ENCODE assay signal across 2 fruit fly cellular contexts in the genomic region with DNA sequence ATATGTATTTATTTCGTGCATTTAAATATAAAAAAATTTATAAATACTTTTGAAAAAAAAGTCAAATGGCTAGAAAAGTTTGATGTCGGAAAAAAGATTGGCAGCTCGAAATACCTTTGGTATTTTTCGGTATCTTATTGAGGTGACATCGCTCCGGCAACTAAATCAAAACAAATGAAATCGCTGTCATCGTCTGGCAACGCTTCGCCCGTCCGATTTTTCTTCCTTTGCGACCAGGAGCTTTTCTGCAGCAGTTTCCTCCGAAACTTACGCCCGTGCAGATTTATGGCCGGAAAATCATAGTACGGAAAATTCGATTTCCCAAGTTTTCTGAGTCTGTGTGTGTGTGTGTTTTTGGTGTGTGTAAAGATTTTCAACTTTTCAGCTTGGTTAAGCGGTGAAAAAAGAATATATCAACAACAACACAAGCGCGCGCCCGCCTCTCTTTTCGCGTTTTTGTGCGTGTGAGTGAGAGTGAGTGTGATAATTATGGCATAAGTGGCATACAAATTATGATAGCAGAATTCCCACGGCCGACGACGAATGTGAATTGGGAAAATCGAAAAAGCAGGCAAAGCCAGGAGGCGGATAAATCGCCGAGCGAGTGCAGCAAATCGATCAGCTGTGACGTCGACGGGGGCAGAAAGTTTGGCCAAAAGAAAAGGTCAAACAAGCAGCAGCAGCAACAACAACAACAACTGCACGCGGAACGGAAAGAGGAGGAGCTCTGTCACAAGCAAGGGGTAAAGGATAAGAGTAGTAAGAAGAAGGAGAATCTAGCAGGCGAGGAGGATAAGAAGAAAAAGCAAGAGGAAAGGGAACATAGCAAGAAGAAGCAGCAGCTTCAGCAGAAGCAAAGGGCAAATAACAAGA.
TF ChIP-seq lines count a peak whose summit lies in the region.

TSS of gene CG32425 (plus strand) at position 200 of the 873 bp plus-strand sequence.

TF ChIP-seq in whole organism, adult, 20 proteins besides CTCF, POLR2A, EP300 and RAD21 (continued from another document):
- no peak for TF ChIP-seq pad (GFP tag; optimal IDR thresholded peaks at IDR 0.05; lab: Kevin White, UChicago)
- TF ChIP-seq bab1 (GFP tag; optimal IDR thresholded peaks at IDR 0.05; lab: Kevin White, UChicago): no peak
- peak; percentile 31 for TF ChIP-seq CG7101 (tag; optimal IDR thresholded peaks at IDR 0.05; lab: Kevin White, UChicago)
- TF ChIP-seq CG7045 (GFP tag; optimal IDR thresholded peaks at IDR 0.05; lab: Kevin White, UChicago): no peak

TF ChIP-seq in whole organism, embryonic, 481 proteins besides CTCF, POLR2A, EP300 and RAD21 (continued from another document and continues in another):
- no peak for TF ChIP-seq Nf-YA (GFP tag; IDR thresholded peaks at IDR 0.05; lab: Robert Waterston, UW)
- TF ChIP-seq grau (tag; optimal IDR thresholded peaks at IDR 0.05; lab: Kevin White, UChicago): peak; percentile 8
- TF ChIP-seq Oli (tag; optimal IDR thresholded peaks at IDR 0.05; lab: Kevin White, UChicago): no peak
- TF ChIP-seq Atf-2 (GFP tag; optimal IDR thresholded peaks at IDR 0.05; lab: Kevin White, UChicago): no peak
- TF ChIP-seq Adf1 (GFP tag; IDR thresholded peaks at IDR 0.05; lab: Robert Waterston, UW): no peak; the same call in 1 of the 2 replicates
- TF ChIP-seq CG8478 (optimal IDR thresholded peaks at IDR 0.05; lab: Kevin White, UChicago): no peak
- peak; percentile 13 for TF ChIP-seq CG34376 (GFP tag; optimal IDR thresholded peaks at IDR 0.05; lab: Kevin White, UChicago)
- no peak for TF ChIP-seq org-1 (GFP tag; optimal IDR thresholded peaks at IDR 0.05; lab: Kevin White, UChicago)
- TF ChIP-seq Ravus (GFP tag; IDR thresholded peaks at IDR 0.05; lab: Robert Waterston, UW): no peak
- no peak for TF ChIP-seq CG12071 (GFP tag; optimal IDR thresholded peaks at IDR 0.05; lab: Kevin White, UChicago)
- peak; percentile 68 for TF ChIP-seq row (GFP tag; IDR thresholded peaks at IDR 0.05; lab: Robert Waterston, UW)
- TF ChIP-seq Bgb (GFP tag; IDR thresholded peaks at IDR 0.05; lab: Robert Waterston, UW; ENCODE audit: partially characterized antibody): peak; percentile 22; the same call in 1 of the 2 replicates
- TF ChIP-seq gro (GFP tag; optimal IDR thresholded peaks at IDR 0.05; lab: Kevin White, UChicago): peak; percentile 36
- no peak for TF ChIP-seq HLH54F (GFP tag; optimal IDR thresholded peaks at IDR 0.05; lab: Kevin White, UChicago)
- peak; percentile 48 for TF ChIP-seq gem (tag; optimal IDR thresholded peaks at IDR 0.05; lab: Kevin White, UChicago)
- 0 out of 2 replicates have a peak, but pooled peaks have one; percentile 9 for TF ChIP-seq CG31441 (GFP tag; IDR thresholded peaks at IDR 0.05; lab: Robert Waterston, UW)
- peak; percentile 7 for TF ChIP-seq nom (GFP tag; optimal IDR thresholded peaks at IDR 0.05; lab: Kevin White, UChicago)
- TF ChIP-seq ac (GFP tag; optimal IDR thresholded peaks at IDR 0.05; lab: Kevin White, UChicago): no peak
- no peak for TF ChIP-seq CG31224 (GFP tag; IDR thresholded peaks at IDR 0.05; lab: Robert Waterston, UW)
- TF ChIP-seq unpg (GFP tag; optimal IDR thresholded peaks at IDR 0.05; lab: Kevin White, UChicago): no peak
- peak; percentile 8 for TF ChIP-seq nerfin-1 (tag; optimal IDR thresholded peaks at IDR 0.05; lab: Kevin White, UChicago)
- no peak for TF ChIP-seq Tbp (GFP tag; optimal IDR thresholded peaks at IDR 0.05; lab: Kevin White, UChicago)
- TF ChIP-seq ftz-f1 (GFP tag; optimal IDR thresholded peaks at IDR 0.05; lab: Kevin White, UChicago): no peak
- no peak for TF ChIP-seq Lim3 (GFP tag; IDR thresholded peaks at IDR 0.05; lab: Robert Waterston, UW)
- no peak for TF ChIP-seq Sry-δ (GFP tag; optimal IDR thresholded peaks at IDR 0.05; lab: Kevin White, UChicago)
- TF ChIP-seq CG14710 (tag; optimal IDR thresholded peaks at IDR 0.05; lab: Kevin White, UChicago): peak; percentile 28
- TF ChIP-seq sug (tag; optimal IDR thresholded peaks at IDR 0.05; lab: Kevin White, UChicago): peak; percentile 15
- peak; percentile 8 for TF ChIP-seq CG10654 (GFP tag; optimal IDR thresholded peaks at IDR 0.05; lab: Kevin White, UChicago)
- TF ChIP-seq Abd-B (GFP tag; optimal IDR thresholded peaks at IDR 0.05; lab: Kevin White, UChicago): no peak
- no peak for TF ChIP-seq CG13775 (GFP tag; optimal IDR thresholded peaks at IDR 0.05; lab: Kevin White, UChicago)
- no peak for TF ChIP-seq abd-A (tag; optimal IDR thresholded peaks at IDR 0.05; lab: Kevin White, UChicago)
- no peak for TF ChIP-seq sens-2 (GFP tag; IDR thresholded peaks at IDR 0.05; lab: Robert Waterston, UW)
- TF ChIP-seq CG5245 (GFP tag; optimal IDR thresholded peaks at IDR 0.05; lab: Kevin White, UChicago): no peak
- no peak for TF ChIP-seq CG10462 (GFP tag; optimal IDR thresholded peaks at IDR 0.05; lab: Kevin White, UChicago)
- TF ChIP-seq CG13296 (GFP tag; optimal IDR thresholded peaks at IDR 0.05; lab: Kevin White, UChicago): peak; percentile 6
- no peak for TF ChIP-seq CG5180 (GFP tag; optimal IDR thresholded peaks at IDR 0.05; lab: Kevin White, UChicago)
- no peak for TF ChIP-seq CG4424 (GFP tag; optimal IDR thresholded peaks at IDR 0.05; lab: Kevin White, UChicago)
- no peak for TF ChIP-seq HLH4C (GFP tag; IDR thresholded peaks at IDR 0.05; lab: Robert Waterston, UW; ENCODE audit: partially characterized antibody)
- TF ChIP-seq CG4282 (GFP tag; optimal IDR thresholded peaks at IDR 0.05; lab: Kevin White, UChicago): no peak
- no peak for TF ChIP-seq CG4617 (GFP tag; optimal IDR thresholded peaks at IDR 0.05; lab: Kevin White, UChicago; ENCODE audit: borderline replicate concordance)
- no peak for TF ChIP-seq CG1792 (GFP tag; optimal IDR thresholded peaks at IDR 0.05; lab: Kevin White, UChicago)
- TF ChIP-seq CG7357 (GFP tag; IDR thresholded peaks at IDR 0.05; lab: Robert Waterston, UW): no peak
- peak; percentile 97 for TF ChIP-seq trem (tag; optimal IDR thresholded peaks at IDR 0.05; lab: Kevin White, UChicago)
- no peak for TF ChIP-seq Dref (GFP tag; IDR thresholded peaks at IDR 0.05; lab: Robert Waterston, UW)
- TF ChIP-seq shn (GFP tag; optimal IDR thresholded peaks at IDR 0.05; lab: Kevin White, UChicago): no peak
- no peak for TF ChIP-seq NC2β (GFP tag; optimal IDR thresholded peaks at IDR 0.05; lab: Kevin White, UChicago)
- TF ChIP-seq CG1233 (GFP tag; optimal IDR thresholded peaks at IDR 0.05; lab: Kevin White, UChicago): no peak
- no peak for TF ChIP-seq maf-S (GFP tag; optimal IDR thresholded peaks at IDR 0.05; lab: Kevin White, UChicago)
- no peak for TF ChIP-seq gcm (GFP tag; optimal IDR thresholded peaks at IDR 0.05; lab: Kevin White, UChicago)
- peak; percentile 35 for TF ChIP-seq BEAF-32 (GFP tag; optimal IDR thresholded peaks at IDR 0.05; lab: Kevin White, UChicago)
- TF ChIP-seq Ssrp (tag; optimal IDR thresholded peaks at IDR 0.05; lab: Kevin White, UChicago): no peak
- TF ChIP-seq ab (GFP tag; optimal IDR thresholded peaks at IDR 0.05; lab: Kevin White, UChicago): no peak
- no peak for TF ChIP-seq kah (GFP tag; optimal IDR thresholded peaks at IDR 0.05; lab: Kevin White, UChicago)
- 0 out of 2 replicates have a peak, but pooled peaks have one; percentile 27 for TF ChIP-seq onecut (GFP tag; IDR thresholded peaks at IDR 0.05; lab: Robert Waterston, UW)
- TF ChIP-seq zen2 (GFP tag; IDR thresholded peaks at IDR 0.05; lab: Robert Waterston, UW; ENCODE audit: partially characterized antibody): no peak
- no peak for TF ChIP-seq CG12219 (GFP tag; optimal IDR thresholded peaks at IDR 0.05; lab: Kevin White, UChicago)
- TF ChIP-seq CG17359 (tag; optimal IDR thresholded peaks at IDR 0.05; lab: Kevin White, UChicago): no peak
- TF ChIP-seq CG3995 (GFP tag; optimal IDR thresholded peaks at IDR 0.05; lab: Kevin White, UChicago): peak; percentile 42
- peak; percentile 37 for TF ChIP-seq Fer1 (GFP tag; optimal IDR thresholded peaks at IDR 0.05; lab: Kevin White, UChicago)
- peak; percentile 39 for TF ChIP-seq lab (GFP tag; optimal IDR thresholded peaks at IDR 0.05; lab: Kevin White, UChicago)
- no peak for TF ChIP-seq sc (optimal IDR thresholded peaks at IDR 0.05; lab: Kevin White, UChicago)
- no peak for TF ChIP-seq sc (GFP tag; optimal IDR thresholded peaks at IDR 0.05; lab: Kevin White, UChicago)
- peak; percentile 33 for TF ChIP-seq CG10267 (tag; optimal IDR thresholded peaks at IDR 0.05; lab: Kevin White, UChicago)
- peak; percentile 64 for TF ChIP-seq Sry-β (GFP tag; optimal IDR thresholded peaks at IDR 0.05; lab: Kevin White, UChicago)
- no peak for TF ChIP-seq run (tag; optimal IDR thresholded peaks at IDR 0.05; lab: Kevin White, UChicago)
- no peak for TF ChIP-seq CG2199 (GFP tag; IDR thresholded peaks at IDR 0.05; lab: Robert Waterston, UW)
- no peak for TF ChIP-seq CG31365 (tag; optimal IDR thresholded peaks at IDR 0.05; lab: Kevin White, UChicago)
- no peak for TF ChIP-seq E2f1 (GFP tag; IDR thresholded peaks at IDR 0.05; lab: Robert Waterston, UW)
- 0 out of 4 replicates have a peak, but pooled peaks have one; percentile 26 for TF ChIP-seq Dll (GFP tag; IDR thresholded peaks at IDR 0.05; lab: Robert Waterston, UW; ENCODE audit: partially characterized antibody)
- TF ChIP-seq CG4328 (GFP tag; optimal IDR thresholded peaks at IDR 0.05; lab: Kevin White, UChicago): no peak
- peak; percentile 26 for TF ChIP-seq nmo (GFP tag; optimal IDR thresholded peaks at IDR 0.05; lab: Kevin White, UChicago)
- TF ChIP-seq CG30403 (GFP tag; optimal IDR thresholded peaks at IDR 0.05; lab: Kevin White, UChicago): peak; percentile 33
- peak; percentile 55; the same call in 2 of the 3 replicates for TF ChIP-seq CG34422 (GFP tag; IDR thresholded peaks at IDR 0.05; lab: Robert Waterston, UW)
- TF ChIP-seq Xrp1 (GFP tag; IDR thresholded peaks at IDR 0.05; lab: Robert Waterston, UW): peak; percentile 14; the same call in 1 of the 2 replicates
- TF ChIP-seq lov (optimal IDR thresholded peaks at IDR 0.05; lab: Kevin White, UChicago): no peak
- TF ChIP-seq lov (GFP tag; IDR thresholded peaks at IDR 0.05; lab: Robert Waterston, UW): no peak
- TF ChIP-seq croc (GFP tag; conservative IDR thresholded peaks at IDR 0.05; lab: Robert Waterston, UW): no peak
- no peak for TF ChIP-seq tup (GFP tag; optimal IDR thresholded peaks at IDR 0.05; lab: Kevin White, UChicago)
- 0 out of 3 replicates have a peak, but pooled peaks have one; percentile 12 for TF ChIP-seq ase (GFP tag; IDR thresholded peaks at IDR 0.05; lab: Robert Waterston, UW)
- TF ChIP-seq CG17385 (GFP tag; optimal IDR thresholded peaks at IDR 0.05; lab: Kevin White, UChicago): peak; percentile 75
- 0 out of 3 replicates have a peak, but pooled peaks have one; percentile 21 for TF ChIP-seq CG17361 (GFP tag; IDR thresholded peaks at IDR 0.05; lab: Robert Waterston, UW)
- peak; percentile 64 for TF ChIP-seq pzg (GFP tag; optimal IDR thresholded peaks at IDR 0.05; lab: Kevin White, UChicago)
- no peak for TF ChIP-seq ewg (GFP tag; optimal IDR thresholded peaks at IDR 0.05; lab: Kevin White, UChicago)
- TF ChIP-seq NK7.1 (GFP tag; optimal IDR thresholded peaks at IDR 0.05; lab: Kevin White, UChicago): no peak
- peak; percentile 47 for TF ChIP-seq gfzf (GFP tag; optimal IDR thresholded peaks at IDR 0.05; lab: Kevin White, UChicago)
- peak; percentile 30; the same call in 1 of the 2 replicates for TF ChIP-seq CG13287 (GFP tag; IDR thresholded peaks at IDR 0.05; lab: Robert Waterston, UW; ENCODE audit: partially characterized antibody)
- TF ChIP-seq Trl (optimal IDR thresholded peaks at IDR 0.05; lab: Kevin White, UChicago): peak in 1 of 2 experiments; percentile 32
- no peak for TF ChIP-seq Trl (GFP tag; optimal IDR thresholded peaks at IDR 0.05; lab: Kevin White, UChicago)
- peak; percentile 27; the same call in 1 of the 2 replicates for TF ChIP-seq unc-4 (GFP tag; IDR thresholded peaks at IDR 0.05; lab: Robert Waterston, UW; ENCODE audit: partially characterized antibody)
- no peak for TF ChIP-seq Ada2b (GFP tag; IDR thresholded peaks at IDR 0.05; lab: Robert Waterston, UW)
- TF ChIP-seq slp2 (GFP tag; optimal IDR thresholded peaks at IDR 0.05; lab: Kevin White, UChicago): no peak
- no peak for TF ChIP-seq corto (GFP tag; optimal IDR thresholded peaks at IDR 0.05; lab: Kevin White, UChicago)
- peak; percentile 45; the same call in 1 of the 2 replicates for TF ChIP-seq slbo (GFP tag; IDR thresholded peaks at IDR 0.05; lab: Robert Waterston, UW)
- no peak for TF ChIP-seq sisA (GFP tag; IDR thresholded peaks at IDR 0.05; lab: Robert Waterston, UW)
- TF ChIP-seq CG15073 (GFP tag; optimal IDR thresholded peaks at IDR 0.05; lab: Kevin White, UChicago): no peak
- TF ChIP-seq Dp (GFP tag; optimal IDR thresholded peaks at IDR 0.05; lab: Kevin White, UChicago): peak; percentile 44
- TF ChIP-seq CG15479 (GFP tag; optimal IDR thresholded peaks at IDR 0.05; lab: Kevin White, UChicago): no peak
- no peak for TF ChIP-seq CG8290 (GFP tag; optimal IDR thresholded peaks at IDR 0.05; lab: Kevin White, UChicago)
- peak in 1 of 2 experiments; percentile 1 for TF ChIP-seq CG8290 (tag; optimal IDR thresholded peaks at IDR 0.05; lab: Kevin White, UChicago)
- TF ChIP-seq CG18262 (tag; optimal IDR thresholded peaks at IDR 0.05; lab: Kevin White, UChicago): peak; percentile 17
- peak; percentile 69 for TF ChIP-seq Myb (GFP tag; optimal IDR thresholded peaks at IDR 0.05; lab: Kevin White, UChicago)
- TF ChIP-seq bigmax (GFP tag; optimal IDR thresholded peaks at IDR 0.05; lab: Kevin White, UChicago): peak; percentile 27
- peak; percentile 44 for TF ChIP-seq CG2116 (GFP tag; optimal IDR thresholded peaks at IDR 0.05; lab: Kevin White, UChicago)
- no peak for TF ChIP-seq Hr51 (GFP tag; optimal IDR thresholded peaks at IDR 0.05; lab: Kevin White, UChicago)
- TF ChIP-seq CG3281 (GFP tag; optimal IDR thresholded peaks at IDR 0.05; lab: Kevin White, UChicago): no peak
- TF ChIP-seq Antp (GFP tag; optimal IDR thresholded peaks at IDR 0.05; lab: Kevin White, UChicago): no peak
- TF ChIP-seq chif (GFP tag; optimal IDR thresholded peaks at IDR 0.05; lab: Kevin White, UChicago): no peak
- TF ChIP-seq Hr39 (optimal IDR thresholded peaks at IDR 0.05; lab: Kevin White, UChicago): no peak
- no peak for TF ChIP-seq ara (GFP tag; IDR thresholded peaks at IDR 0.05; lab: Robert Waterston, UW)
- TF ChIP-seq CG7745 (tag; optimal IDR thresholded peaks at IDR 0.05; lab: Kevin White, UChicago): no peak
- no peak for TF ChIP-seq lilli (GFP tag; optimal IDR thresholded peaks at IDR 0.05; lab: Kevin White, UChicago)
- TF ChIP-seq pb (GFP tag; optimal IDR thresholded peaks at IDR 0.05; lab: Kevin White, UChicago): no peak
- TF ChIP-seq CG2120 (GFP tag; optimal IDR thresholded peaks at IDR 0.05; lab: Kevin White, UChicago): peak; percentile 28
- TF ChIP-seq Hmr (GFP tag; optimal IDR thresholded peaks at IDR 0.05; lab: Kevin White, UChicago): peak; percentile 25
- peak; percentile 41 for TF ChIP-seq Med (GFP tag; lab: Kevin White, UChicago)
- TF ChIP-seq MESR4 (GFP tag; optimal IDR thresholded peaks at IDR 0.05; lab: Kevin White, UChicago): peak; percentile 23
- no peak for TF ChIP-seq Usf (GFP tag; optimal IDR thresholded peaks at IDR 0.05; lab: Kevin White, UChicago)
- TF ChIP-seq al (GFP tag; IDR thresholded peaks at IDR 0.05; lab: Robert Waterston, UW): no peak
